Worm (Caenorhabditis elegans) whole organism, L1 larva: ENCODE measurements around the gene C48B4.9.

ENCODE experiments used
- F16B12.6 ChIP-seq: fragments of 150-350 bp; optimal IDR thresholded peaks from 2 replicates; lab custom pipeline; 2014; ENCODE audit warnings: missing biosample characterization, missing genetic modification characterization
- aha-1 ChIP-seq: fragments of 150-350 bp; optimal IDR thresholded peaks from 2 replicates; lab custom pipeline; 2014; ENCODE audit warnings: missing biosample characterization, missing genetic modification characterization
- blmp-1 ChIP-seq: fragments of 150-350 bp; optimal IDR thresholded peaks from 2 replicates; lab custom pipeline; 2014; ENCODE audit warnings: missing biosample characterization, missing genetic modification characterization
- ceh-63 ChIP-seq: fragments of 200-800 bp; sonication (Bioruptor generic); optimal IDR thresholded peaks from 2 replicates; lab custom pipeline; 2018; ENCODE audit warnings: mild to moderate bottlenecking, missing genetic modification characterization, missing compliant biosample characterization
- dpl-1 ChIP-seq, 3 experiments: fragments of 150-350 bp in 2 of 3; sonication (generic microtip) in 1 of 3; optimal IDR thresholded peaks; 2 replicates each; lab custom pipeline; 2014 to 2017; ENCODE audit warnings: missing biosample characterization in 3 of 3, missing genetic modification characterization in 3 of 3, missing genetic modification reagents in 3 of 3
- dsc-1 ChIP-seq: sonication (generic microtip); optimal IDR thresholded peaks from 2 replicates; lab custom pipeline; 2016; ENCODE audit warnings: mild to moderate bottlenecking, missing genetic modification characterization, missing compliant biosample characterization
- efl-1 ChIP-seq, 4 experiments: fragments of 150-350 bp; optimal IDR thresholded peaks in 3 of 4; peaks in 1 of 4; 1 replicate in 1 of 4; 2 replicates in 3 of 4; lab custom pipeline; 2014; ENCODE audit warnings: missing biosample characterization in 2 of 4, missing genetic modification characterization in 2 of 4, missing genetic modification reagents in 2 of 4
- egl-13 ChIP-seq: sonication (generic microtip); optimal IDR thresholded peaks from 2 replicates; lab custom pipeline; 2016; ENCODE audit warnings: missing genotype, missing genetic modification reagents, missing genetic modification characterization, missing compliant biosample characterization
- egl-27 ChIP-seq, 2 experiments: fragments of 150-350 bp in 1 of 2; sonication (generic microtip); optimal IDR thresholded peaks; 3 replicates each; lab custom pipeline; 2017 to 2018; ENCODE audit warnings: missing biosample characterization in 2 of 2, missing genetic modification characterization in 2 of 2, missing genetic modification reagents in 2 of 2
- elt-3 ChIP-seq, 6 experiments: fragments of 150-350 bp in 1 of 6; sonication (generic microtip); optimal IDR thresholded peaks; 2 replicates each; lab custom pipeline; 2017 to 2018; ENCODE audit warnings: missing biosample characterization in 6 of 6, missing genetic modification characterization in 6 of 6, inconsistent platforms in 1 of 6
- ets-5 ChIP-seq: fragments of 200-800 bp; sonication (Bioruptor generic); IDR thresholded peaks from 2 replicates; pipeline ENCODE4 v1.3.6; 2022; ENCODE audit warnings: missing genetic modification characterization, missing compliant biosample characterization
- fkh-10 ChIP-seq: sonication (generic microtip); optimal IDR thresholded peaks from 2 replicates; lab custom pipeline; 2017; ENCODE audit warnings: missing biosample characterization, missing genetic modification reagents, missing genetic modification characterization
- fos-1 ChIP-seq: fragments of 150-350 bp; optimal IDR thresholded peaks from 2 replicates; lab custom pipeline; 2014; ENCODE audit warnings: missing biosample characterization, missing genetic modification characterization
- grh-1 ChIP-seq: fragments of 200-800 bp; sonication (Bioruptor generic); IDR thresholded peaks from 2 replicates; pipeline ENCODE4 v1.3.6; 2022; ENCODE audit warnings: missing genetic modification reagents, missing genetic modification characterization, missing compliant biosample characterization
- hlh-17 ChIP-seq: fragments of 200-800 bp; sonication (Bioruptor generic); optimal IDR thresholded peaks from 2 replicates; lab custom pipeline; 2018; ENCODE audit warnings: missing genetic modification characterization, mild to moderate bottlenecking, missing compliant biosample characterization, moderate library complexity, borderline replicate concordance
- isw-1 ChIP-seq: fragments of 200-800 bp; sonication (Bioruptor generic); IDR thresholded peaks from 2 replicates; pipeline ENCODE4 v1.3.6; 2022; ENCODE audit warnings: missing genetic modification characterization, missing compliant biosample characterization
- jun-1 ChIP-seq: fragments of 150-350 bp; optimal IDR thresholded peaks from 2 replicates; lab custom pipeline; 2014; ENCODE audit warnings: missing biosample characterization, missing genetic modification reagents, missing genetic modification characterization
- lin-13 ChIP-seq: fragments of 150-350 bp; optimal IDR thresholded peaks from 2 replicates; lab custom pipeline; 2014; ENCODE audit warnings: missing biosample characterization, missing genetic modification reagents, missing genetic modification characterization
- lin-35 ChIP-seq, 2 experiments: fragments of 150-350 bp; optimal IDR thresholded peaks; 2 replicates each; lab custom pipeline; 2014; ENCODE audit warnings: missing biosample characterization in 2 of 2, missing genetic modification characterization in 2 of 2, missing genetic modification reagents in 2 of 2
- lsy-2 ChIP-seq, 2 experiments: fragments of 150-350 bp; optimal IDR thresholded peaks; 2 replicates each; lab custom pipeline; 2014; ENCODE audit warnings: missing biosample characterization in 2 of 2, missing genetic modification characterization in 2 of 2
- nhr-11 ChIP-seq: fragments of 150-350 bp; optimal IDR thresholded peaks from 2 replicates; lab custom pipeline; 2014; ENCODE audit warnings: missing biosample characterization, missing genetic modification characterization
- nhr-12 ChIP-seq: sonication (generic microtip); optimal IDR thresholded peaks from 2 replicates; lab custom pipeline; 2017; ENCODE audit warnings: missing biosample characterization, missing genetic modification characterization
- nhr-19 ChIP-seq: fragments of 200-800 bp; sonication (Bioruptor generic); conservative IDR thresholded peaks from 2 replicates; pipeline ENCODE4 v1.3.6; 2022; ENCODE audit warnings: missing genetic modification characterization, missing compliant biosample characterization
- nhr-28 ChIP-seq: fragments of 150-350 bp; optimal IDR thresholded peaks from 2 replicates; lab custom pipeline; 2014; ENCODE audit warnings: missing biosample characterization, missing genetic modification characterization
- nhr-47 ChIP-seq: sonication (generic microtip); optimal IDR thresholded peaks from 2 replicates; lab custom pipeline; 2016; ENCODE audit warnings: mild to moderate bottlenecking, missing genetic modification characterization, moderate library complexity, missing compliant biosample characterization
- nhr-71 ChIP-seq: sonication (generic microtip); optimal IDR thresholded peaks from 2 replicates; lab custom pipeline; 2016; ENCODE audit warnings: mild to moderate bottlenecking, missing genetic modification characterization, moderate library complexity, missing compliant biosample characterization
- nhr-76 ChIP-seq: sonication (generic microtip); optimal IDR thresholded peaks from 2 replicates; lab custom pipeline; 2017; ENCODE audit warnings: missing biosample characterization, missing genetic modification characterization
- nhr-77 ChIP-seq: fragments of 150-350 bp; optimal IDR thresholded peaks from 2 replicates; lab custom pipeline; 2014; ENCODE audit warnings: missing biosample characterization, missing genetic modification characterization
- nhr-90 ChIP-seq: sonication (generic microtip); optimal IDR thresholded peaks from 2 replicates; lab custom pipeline; 2016; ENCODE audit warnings: mild to moderate bottlenecking, missing genetic modification characterization, missing compliant biosample characterization; ENCODE audit not compliant: poor library complexity
- pqm-1 ChIP-seq: sonication (generic microtip); optimal IDR thresholded peaks from 3 replicates; lab custom pipeline; 2017; ENCODE audit warnings: missing biosample characterization, missing genetic modification characterization
- rnt-1 ChIP-seq: sonication (generic microtip); optimal IDR thresholded peaks from 2 replicates; lab custom pipeline; 2016; ENCODE audit warnings: mild to moderate bottlenecking, missing genetic modification characterization, moderate library complexity, missing compliant biosample characterization
- snu-23 ChIP-seq: sonication (generic microtip); optimal IDR thresholded peaks from 2 replicates; lab custom pipeline; 2016; ENCODE audit warnings: missing genetic modification characterization, missing compliant biosample characterization
- sptf-1 ChIP-seq: fragments of 150-350 bp; optimal IDR thresholded peaks from 2 replicates; lab custom pipeline; 2014; ENCODE audit warnings: missing biosample characterization, missing genetic modification characterization
- sup-37 ChIP-seq: fragments of 200-800 bp; sonication (Bioruptor generic); optimal IDR thresholded peaks from 2 replicates; lab custom pipeline; 2018; ENCODE audit warnings: mild to moderate bottlenecking, missing genetic modification characterization, missing compliant biosample characterization
- unc-30 ChIP-seq: sonication (generic microtip); optimal IDR thresholded peaks from 2 replicates; lab custom pipeline; 2017; ENCODE audit warnings: missing biosample characterization, missing genetic modification characterization
- unc-62 ChIP-seq: fragments of 150-350 bp; optimal IDR thresholded peaks from 2 replicates; lab custom pipeline; 2014; ENCODE audit warnings: missing biosample characterization, missing genetic modification reagents, missing genetic modification characterization
- vab-15 ChIP-seq: sonication (generic microtip); optimal IDR thresholded peaks from 2 replicates; lab custom pipeline; 2017; ENCODE audit warnings: missing genotype, mild to moderate bottlenecking, missing genetic modification characterization, missing compliant biosample characterization
- xbp-1 ChIP-seq: sonication (generic microtip); optimal IDR thresholded peaks from 2 replicates; lab custom pipeline; 2016; ENCODE audit warnings: missing genetic modification characterization, missing compliant biosample characterization
- ztf-11 ChIP-seq, 2 experiments: sonication (generic microtip); optimal IDR thresholded peaks; 2 replicates each; lab custom pipeline; 2016 to 2017; ENCODE audit warnings: missing genetic modification characterization in 2 of 2, missing biosample characterization in 1 of 2, missing compliant biosample characterization in 1 of 2

C48B4.9 gene

DNA sequence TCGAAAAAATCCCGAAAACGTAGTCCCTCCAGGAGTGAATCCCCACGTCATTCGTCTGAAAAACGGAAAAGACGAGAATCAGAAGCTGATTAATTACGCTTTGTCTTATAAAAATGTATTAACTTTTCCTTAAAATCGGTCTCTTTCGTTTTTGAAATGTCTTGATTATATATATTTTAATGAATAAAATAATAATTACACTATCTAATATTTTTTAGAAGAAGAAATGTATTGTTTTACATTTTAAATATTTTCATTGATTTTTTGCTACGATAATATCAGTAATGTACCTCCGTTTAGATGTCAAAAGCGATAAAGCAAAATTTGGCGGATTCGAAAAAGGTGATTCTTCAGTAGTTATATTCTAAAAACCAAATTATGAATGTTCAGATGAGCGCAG lies 37.9 kb downstream of the C48B4.9 start, which contains the start of gene trpp-3:
Gene trpp-3, plus strand, starts transcription at position 301 of the 400 bp plus-strand sequence.
- TF ChIP-seq nhr-47 (tag; lab: Kevin White, UChicago) (no peak), hlh-17 (GFP tag; lab: Kevin White, UChicago) (no peak), nhr-71 (tag; lab: Kevin White, UChicago) (no peak), fos-1 (tag; lab: Kevin White, UChicago) (no peak), jun-1 (tag; lab: Kevin White, UChicago) (no peak), ceh-63 (GFP tag; lab: Kevin White, UChicago) (no peak), sup-37 (GFP tag; lab: Kevin White, UChicago) (no peak), blmp-1 (no peak), unc-30 (tag; lab: Kevin White, UChicago) (no peak), F16B12.6 (tag; lab: Kevin White, UChicago) (no peak), xbp-1 (no peak), vab-15 (no peak), nhr-12 (tag; lab: Kevin White, UChicago) (no peak), pqm-1 (tag; lab: Kevin White, UChicago) (no peak), egl-13 (no peak), nhr-19 (GFP tag; lab: Robert Waterston, UW) (no peak), rnt-1 (tag; lab: Kevin White, UChicago) (no peak)

- TF ChIP-seq efl-1 (optimal IDR thresholded peaks at IDR 0.05; lab: Kevin White, UChicago) (no peak), efl-1 (GFP tag; optimal IDR thresholded peaks at IDR 0.05 in 1 of 2; lab: Kevin White, UChicago) (peak in 1 of 2 experiments; percentile 16), snu-23 (peak; percentile 20), sptf-1 (tag; lab: Kevin White, UChicago) (no peak), nhr-12 (tag; lab: Kevin White, UChicago) (no peak), F16B12.6 (tag; lab: Kevin White, UChicago) (no peak), nhr-28 (tag; lab: Kevin White, UChicago) (no peak), jun-1 (tag; lab: Kevin White, UChicago) (no peak), dpl-1 (GFP tag; optimal IDR thresholded peaks at IDR 0.05; lab: Kevin White, UChicago) (peak in 1 of 3 experiments; percentile 7), nhr-77 (tag; lab: Kevin White, UChicago) (no peak), ztf-11 (tag; optimal IDR thresholded peaks at IDR 0.05; lab: Kevin White, UChicago) (no peak), lsy-2 (tag; optimal IDR thresholded peaks at IDR 0.05; lab: Kevin White, UChicago) (peak in 1 of 2 experiments; percentile 35), lin-13 (no peak), blmp-1 (no peak), egl-27 (tag; optimal IDR thresholded peaks at IDR 0.05; lab: Kevin White, UChicago) (no peak), nhr-11 (no peak), nhr-76 (tag; lab: Kevin White, UChicago) (no peak), unc-62 (GFP tag; lab: Kevin White, UChicago) (no peak), nhr-90 (peak; percentile 22), aha-1 (tag; lab: Kevin White, UChicago) (no peak), lin-35 (GFP tag; optimal IDR thresholded peaks at IDR 0.05; lab: Kevin White, UChicago) (peak in 1 of 2 experiments; percentile 30), elt-3 (tag; optimal IDR thresholded peaks at IDR 0.05; lab: Kevin White, UChicago) (peak in 1 of 6 experiments; percentile 12), isw-1 (GFP tag; lab: Robert Waterston, UW) (no peak), nhr-47 (tag; lab: Kevin White, UChicago) (peak; percentile 7), dsc-1 (no peak), grh-1 (GFP tag; lab: Robert Waterston, UW) (no peak), fkh-10 (GFP tag; lab: Kevin White, UChicago) (no peak), ets-5 (no peak)
Measured at ce11 chrIII:9523581-9523980, 39.6 kb downstream of the C48B4.9 start, which contains the start of gene mrps-23. Gene mrps-23 (minus strand): TSS chrIII:9523672.
